Worm (Caenorhabditis elegans) whole organism, midembryonic: ENCODE measurements around the gene K10H10.13.

Experiments used
- T22C8.4 ChIP-seq: fragments of 200-800 bp; sonication (Bioruptor generic); IDR thresholded peaks from 2 replicates; pipeline ENCODE4 v1.3.6; 2022; ENCODE audit warnings: missing genetic modification characterization, missing compliant biosample characterization
- cog-1 ChIP-seq: sonication (generic microtip); optimal IDR thresholded peaks from 2 replicates; lab custom pipeline; 2016; ENCODE audit warnings: missing genetic modification characterization, missing compliant biosample characterization
- med-1 ChIP-seq: sonication (generic microtip); optimal IDR thresholded peaks from 2 replicates; lab custom pipeline; 2017; ENCODE audit warnings: missing genetic modification characterization, mild to moderate bottlenecking, missing compliant biosample characterization, antibody characterized with exemption, missing genetic modification reagents; ENCODE audit not compliant: insufficient read depth

- TF ChIP-seq med-1 (no peak), cog-1 (tag; lab: Kevin White, UChicago) (no peak), T22C8.4 (GFP tag; lab: Robert Waterston, UW) (no peak)
Observed at ce11 chrII:14523070-14523572, 12.0 kb upstream of the K10H10.13 start, which contains the start of gene btb-20.
